Worm (Caenorhabditis elegans) whole organism, L2 larva: ENCODE measurements around the gene R04D3.3.

ENCODE experiments used
- Y55F3AM.14 ChIP-seq: fragments of 200-800 bp; sonication (Bioruptor generic); optimal IDR thresholded peaks from 2 replicates; lab custom pipeline; 2018; ENCODE audit warnings: mild to moderate bottlenecking, missing genetic modification characterization, missing compliant biosample characterization
- aly-2 ChIP-seq: fragments of 150-350 bp; optimal IDR thresholded peaks from 2 replicates; lab custom pipeline; 2014; ENCODE audit warnings: missing biosample characterization, missing genetic modification characterization
- ama-1 ChIP-seq: fragments of 150-350 bp; optimal IDR thresholded peaks from 2 replicates; lab custom pipeline; 2018; ENCODE audit warnings: inconsistent platforms
- blmp-1 ChIP-seq: sonication (generic microtip); optimal IDR thresholded peaks from 2 replicates; lab custom pipeline; 2017; ENCODE audit warnings: missing genetic modification characterization, mild to moderate bottlenecking, missing compliant biosample characterization, antibody characterized with exemption, moderate library complexity; ENCODE audit not compliant: insufficient read depth
- crh-2 ChIP-seq: sonication (generic microtip); optimal IDR thresholded peaks from 2 replicates; lab custom pipeline; 2017; ENCODE audit warnings: missing biosample characterization, missing genetic modification characterization
- dmd-4 ChIP-seq: sonication (generic microtip); optimal IDR thresholded peaks from 2 replicates; lab custom pipeline; 2017; ENCODE audit warnings: missing biosample characterization, missing genetic modification characterization
- egl-27 ChIP-seq: sonication (generic microtip); optimal IDR thresholded peaks from 3 replicates; lab custom pipeline; 2017; ENCODE audit warnings: missing biosample characterization, missing genetic modification reagents, missing genetic modification characterization
- elt-1 ChIP-seq: fragments of 150-350 bp; optimal IDR thresholded peaks from 2 replicates; lab custom pipeline; 2014; ENCODE audit warnings: missing biosample characterization, missing genetic modification characterization
- elt-3 ChIP-seq: sonication (generic microtip); optimal IDR thresholded peaks from 2 replicates; lab custom pipeline; 2017; ENCODE audit warnings: missing biosample characterization, missing genetic modification characterization
- lin-11 ChIP-seq: fragments of 150-350 bp; sonication (generic microtip); optimal IDR thresholded peaks from 2 replicates; lab custom pipeline; 2014; ENCODE audit warnings: missing biosample characterization, missing genetic modification characterization, inconsistent platforms, mixed read lengths
- lin-13 ChIP-seq: fragments of 150-350 bp; optimal IDR thresholded peaks from 2 replicates; lab custom pipeline; 2014; ENCODE audit warnings: missing biosample characterization, missing genetic modification reagents, missing genetic modification characterization
- lin-39 ChIP-seq: fragments of 150-350 bp; optimal IDR thresholded peaks from 2 replicates; lab custom pipeline; 2014; ENCODE audit warnings: missing biosample characterization, missing genetic modification reagents, missing genetic modification characterization
- lsy-2 ChIP-seq, 2 experiments: fragments of 150-350 bp in 1 of 2; sonication (generic microtip) in 1 of 2; optimal IDR thresholded peaks; 2 replicates each; lab custom pipeline; 2014 to 2017; ENCODE audit warnings: missing biosample characterization in 2 of 2, missing genetic modification characterization in 2 of 2
- mab-5 ChIP-seq: fragments of 150-350 bp; optimal IDR thresholded peaks from 2 replicates; lab custom pipeline; 2014; ENCODE audit warnings: missing biosample characterization, missing genetic modification characterization
- mbf-1 ChIP-seq: sonication (generic microtip); optimal IDR thresholded peaks from 2 replicates; lab custom pipeline; 2017; ENCODE audit warnings: missing biosample characterization, missing genetic modification characterization
- nhr-10 ChIP-seq: sonication (generic microtip); optimal IDR thresholded peaks from 2 replicates; lab custom pipeline; 2017; ENCODE audit warnings: missing biosample characterization, missing genetic modification characterization
- nhr-11 ChIP-seq: fragments of 150-350 bp; optimal IDR thresholded peaks from 2 replicates; lab custom pipeline; 2014; ENCODE audit warnings: missing biosample characterization, missing genetic modification characterization
- nhr-12 ChIP-seq: fragments of 150-350 bp; optimal IDR thresholded peaks from 2 replicates; lab custom pipeline; 2014; ENCODE audit warnings: missing biosample characterization, missing genetic modification characterization
- nhr-129 ChIP-seq: fragments of 150-350 bp; optimal IDR thresholded peaks from 2 replicates; lab custom pipeline; 2014; ENCODE audit warnings: missing biosample characterization, missing genetic modification characterization
- nhr-21 ChIP-seq: fragments of 150-350 bp; optimal IDR thresholded peaks from 2 replicates; lab custom pipeline; 2014; ENCODE audit warnings: missing biosample characterization, missing genetic modification characterization
- nhr-23 ChIP-seq: fragments of 150-350 bp; optimal IDR thresholded peaks from 2 replicates; lab custom pipeline; 2014; ENCODE audit warnings: missing biosample characterization, missing genetic modification reagents, missing genetic modification characterization
- nhr-25 ChIP-seq: fragments of 150-350 bp; sonication (generic microtip); optimal IDR thresholded peaks from 3 replicates; lab custom pipeline; 2014; ENCODE audit warnings: missing biosample characterization, missing genetic modification characterization
- nhr-6 ChIP-seq: fragments of 150-350 bp; optimal IDR thresholded peaks from 2 replicates; lab custom pipeline; 2014; ENCODE audit warnings: missing biosample characterization, missing genetic modification characterization
- nhr-77 ChIP-seq: fragments of 150-350 bp; optimal IDR thresholded peaks from 2 replicates; lab custom pipeline; 2014; ENCODE audit warnings: missing biosample characterization, missing genetic modification characterization
- peb-1 ChIP-seq: fragments of 150-350 bp; optimal IDR thresholded peaks from 2 replicates; lab custom pipeline; 2014; ENCODE audit warnings: missing biosample characterization, missing genetic modification characterization
- skn-1 ChIP-seq: sonication (generic microtip); optimal IDR thresholded peaks from 2 replicates; lab custom pipeline; 2017; ENCODE audit warnings: missing biosample characterization, missing genetic modification characterization
- snpc-4 ChIP-seq: fragments of 150-350 bp; optimal IDR thresholded peaks from 2 replicates; lab custom pipeline; 2014; ENCODE audit warnings: missing biosample characterization, missing genetic modification characterization
- unc-39 ChIP-seq: fragments of 150-350 bp; optimal IDR thresholded peaks from 2 replicates; lab custom pipeline; 2014; ENCODE audit warnings: missing biosample characterization, missing genetic modification characterization
- unc-55 ChIP-seq: fragments of 150-350 bp; sonication (generic microtip); optimal IDR thresholded peaks from 3 replicates; lab custom pipeline; 2014; ENCODE audit warnings: missing biosample characterization, missing genetic modification reagents, missing genetic modification characterization
- zag-1 ChIP-seq: fragments of 150-350 bp; optimal IDR thresholded peaks from 2 replicates; lab custom pipeline; 2014; ENCODE audit warnings: missing biosample characterization, missing genetic modification characterization
- ztf-1 ChIP-seq: fragments of 200-800 bp; sonication (Bioruptor generic); conservative IDR thresholded peaks from 2 replicates; pipeline ENCODE4 v1.3.6; 2022; ENCODE audit warnings: missing genetic modification characterization, missing compliant biosample characterization
- ztf-11 ChIP-seq: sonication (generic microtip); optimal IDR thresholded peaks from 2 replicates; lab custom pipeline; 2017; ENCODE audit warnings: missing biosample characterization, missing genetic modification characterization
- ztf-4 ChIP-seq: fragments of 150-350 bp; optimal IDR thresholded peaks from 2 replicates; lab custom pipeline; 2014; ENCODE audit warnings: missing biosample characterization, missing genetic modification characterization

The R04D3.3 gene

ce11 chrX:13293023-13293422 lies 2.6 kb upstream of the R04D3.3 start:
- no peak for TF ChIP-seq lin-13 (GFP tag; lab: Kevin White, UChicago)
- no peak for TF ChIP-seq nhr-23 (tag; lab: Kevin White, UChicago)
- TF ChIP-seq egl-27: no peak
- no peak for TF ChIP-seq nhr-21 (tag; lab: Kevin White, UChicago)
- no peak for TF ChIP-seq elt-3 (tag; lab: Kevin White, UChicago)
- TF ChIP-seq aly-2 (tag; lab: Kevin White, UChicago): no peak
- TF ChIP-seq ztf-11 (tag; lab: Kevin White, UChicago): no peak
- TF ChIP-seq lsy-2 (tag; optimal IDR thresholded peaks at IDR 0.05; lab: Kevin White, UChicago): no peak
- no peak for TF ChIP-seq unc-39 (tag; lab: Kevin White, UChicago)

ce11 chrX:13291506-13291905 lies 1.1 kb upstream of the R04D3.3 start, which contains the start of gene srd-38:
Gene srd-38, plus strand, starts transcription at chrX:13291806.
- TF ChIP-seq elt-3 (tag; lab: Kevin White, UChicago): no peak
- TF ChIP-seq unc-39 (tag; lab: Kevin White, UChicago): no peak
- no peak for TF ChIP-seq ama-1 (lab: Kevin White, UChicago)
- TF ChIP-seq lsy-2 (tag; optimal IDR thresholded peaks at IDR 0.05; lab: Kevin White, UChicago): no peak
- no peak for TF ChIP-seq elt-1 (tag; lab: Kevin White, UChicago)
- no peak for TF ChIP-seq mab-5 (tag; lab: Kevin White, UChicago)

- no peak for TF ChIP-seq mab-5 (tag; lab: Kevin White, UChicago)
- TF ChIP-seq lin-11 (tag; lab: Kevin White, UChicago): no peak
- TF ChIP-seq nhr-77: no peak
- no peak for TF ChIP-seq dmd-4 (tag; lab: Kevin White, UChicago)
- no peak for TF ChIP-seq Y55F3AM.14
- no peak for TF ChIP-seq elt-1 (tag; lab: Kevin White, UChicago)
- TF ChIP-seq elt-3 (tag; lab: Kevin White, UChicago): no peak
- TF ChIP-seq mbf-1 (tag; lab: Kevin White, UChicago): no peak
- TF ChIP-seq nhr-6 (tag; lab: Kevin White, UChicago): no peak
- no peak for TF ChIP-seq ama-1 (lab: Kevin White, UChicago)
- TF ChIP-seq nhr-129: no peak
- TF ChIP-seq nhr-11 (tag; lab: Kevin White, UChicago): no peak
- TF ChIP-seq nhr-23 (tag; lab: Kevin White, UChicago): no peak
- TF ChIP-seq ztf-11 (tag; lab: Kevin White, UChicago): no peak
- TF ChIP-seq nhr-25 (tag; lab: Kevin White, UChicago): no peak
- TF ChIP-seq skn-1 (tag; lab: Kevin White, UChicago): no peak
- no peak for TF ChIP-seq nhr-10 (tag; lab: Kevin White, UChicago)
- TF ChIP-seq blmp-1 (tag; lab: Kevin White, UChicago): no peak
- no peak for TF ChIP-seq peb-1 (tag; lab: Kevin White, UChicago)
- no peak for TF ChIP-seq snpc-4 (tag; lab: Kevin White, UChicago)
Measured at ce11 chrX:13288715-13289114, 1.7 kb downstream of the R04D3.3 start, which contains the start of gene R04D3.4. Gene R04D3.4, minus strand, starts transcription at chrX:13288815.

- no peak for TF ChIP-seq ama-1 (lab: Kevin White, UChicago)
- no peak for TF ChIP-seq skn-1 (tag; lab: Kevin White, UChicago)
- TF ChIP-seq unc-55 (GFP tag; lab: Kevin White, UChicago): no peak
- no peak for TF ChIP-seq lin-39 (tag; lab: Kevin White, UChicago)
- no peak for TF ChIP-seq nhr-77
- TF ChIP-seq ztf-1: no peak
- no peak for TF ChIP-seq ztf-4
Measured at ce11 chrX:13286533-13286932, 3.9 kb downstream of the R04D3.3 start, which contains the start of gene R04D3.2. Gene R04D3.2, minus strand, starts transcription at chrX:13286633.

- no peak for TF ChIP-seq nhr-11 (tag; lab: Kevin White, UChicago)
- TF ChIP-seq zag-1: no peak
- TF ChIP-seq nhr-12 (tag; lab: Kevin White, UChicago): no peak
- TF ChIP-seq ztf-1: no peak
- no peak for TF ChIP-seq crh-2 (tag; lab: Kevin White, UChicago)
- TF ChIP-seq ztf-4: no peak
- no peak for TF ChIP-seq lin-13 (GFP tag; lab: Kevin White, UChicago)
- TF ChIP-seq nhr-25 (tag; lab: Kevin White, UChicago): no peak
- no peak for TF ChIP-seq elt-1 (tag; lab: Kevin White, UChicago)
- TF ChIP-seq egl-27: no peak
- no peak for TF ChIP-seq blmp-1 (tag; lab: Kevin White, UChicago)
- TF ChIP-seq nhr-6 (tag; lab: Kevin White, UChicago): no peak
- TF ChIP-seq mbf-1 (tag; lab: Kevin White, UChicago): no peak
- TF ChIP-seq, all 48 proteins: peak for 0
Measured at ce11 chrX:13284618-13285017, 5.8 kb downstream of the R04D3.3 start.
